Fruit fly (Drosophila melanogaster) whole organism, embryonic: ENCODE data around the gene CG43797.
A peak's percentile ranks its signal among the peaks of the same experiment; 100 is the strongest.

Source experiments
- Bgb ChIP-seq: fragments of 200-800 bp; sonication (Bioruptor generic); IDR thresholded peaks from 2 replicates; pipeline ENCODE4 v1.3.6; 2022; ENCODE audit warnings: missing biosample characterization, missing genetic modification characterization; ENCODE audit not compliant: partially characterized antibody
- Blimp-1 ChIP-seq: fragments of 200-800 bp; sonication (Bioruptor generic); optimal IDR thresholded peaks from 3 replicates; lab custom pipeline; 2018; ENCODE audit warnings: missing biosample characterization, missing genetic modification characterization, mild to moderate bottlenecking, moderate library complexity, missing genetic modification reagents
- C15 ChIP-seq: fragments of 200-800 bp; sonication (Bioruptor generic); IDR thresholded peaks from 3 replicates; pipeline ENCODE4 v1.3.6; 2022; ENCODE audit warnings: missing biosample characterization, missing genetic modification characterization
- CG10565 ChIP-seq: fragments of 200-800 bp; sonication (Bioruptor generic); optimal IDR thresholded peaks from 3 replicates; lab custom pipeline; 2016; ENCODE audit warnings: missing biosample characterization, mild to moderate bottlenecking, missing genetic modification characterization
- CG10959 ChIP-seq: fragments of 200-800 bp; sonication (Bioruptor generic); IDR thresholded peaks from 2 replicates; pipeline ENCODE4 v1.3.6; 2022; ENCODE audit warnings: missing biosample characterization, missing genetic modification characterization
- CG11247 ChIP-seq: fragments of 200-800 bp; sonication (Bioruptor generic); IDR thresholded peaks from 2 replicates; pipeline ENCODE4 v1.3.6; 2022; ENCODE audit warnings: missing biosample characterization, missing genetic modification characterization
- CG11504 ChIP-seq: fragments of 200-800 bp; sonication (Bioruptor generic); optimal IDR thresholded peaks from 3 replicates; lab custom pipeline; 2019; ENCODE audit warnings: missing biosample characterization, mild to moderate bottlenecking, missing genetic modification characterization, moderate library complexity
- CG12104 ChIP-seq: fragments of 200-800 bp; sonication (Bioruptor generic); optimal IDR thresholded peaks from 3 replicates; lab custom pipeline; 2016; ENCODE audit warnings: missing biosample characterization, missing genetic modification characterization
- CG14014 ChIP-seq: fragments of 200-800 bp; sonication (Bioruptor generic); IDR thresholded peaks from 2 replicates; pipeline ENCODE4 v1.3.6; 2022; ENCODE audit warnings: missing biosample characterization, missing genetic modification characterization
- CG14710 ChIP-seq: fragments of 200-800 bp; sonication (Bioruptor generic); optimal IDR thresholded peaks from 3 replicates; lab custom pipeline; 2019; ENCODE audit warnings: missing biosample characterization, mild to moderate bottlenecking, missing genetic modification characterization, moderate library complexity
- CG17361 ChIP-seq: fragments of 200-800 bp; sonication (Bioruptor generic); IDR thresholded peaks from 3 replicates; pipeline ENCODE4 v1.3.6; 2022; ENCODE audit warnings: missing biosample characterization, missing genetic modification characterization
- CG2199 ChIP-seq: fragments of 200-800 bp; sonication (Bioruptor generic); IDR thresholded peaks from 3 replicates; pipeline ENCODE4 v1.3.6; 2022; ENCODE audit warnings: missing biosample characterization, missing genetic modification characterization
- CG2202 ChIP-seq: fragments of 200-800 bp; sonication (Bioruptor generic); optimal IDR thresholded peaks from 2 replicates; lab custom pipeline; 2018; ENCODE audit warnings: missing biosample characterization, mild to moderate bottlenecking, missing genetic modification characterization
- CG2712 ChIP-seq: fragments of 200-800 bp; optimal IDR thresholded peaks from 3 replicates; lab custom pipeline; 2019; ENCODE audit warnings: missing biosample characterization, mild to moderate bottlenecking, missing genetic modification characterization, moderate library complexity
- CG32767 ChIP-seq: fragments of 200-800 bp; sonication (Bioruptor generic); IDR thresholded peaks from 2 replicates; pipeline ENCODE4 v1.3.6; 2022; ENCODE audit warnings: missing biosample characterization, missing genetic modification characterization
- CG4360 ChIP-seq: fragments of 200-800 bp; sonication (Bioruptor generic); IDR thresholded peaks from 2 replicates; pipeline ENCODE4 v1.3.6; 2022; ENCODE audit warnings: missing biosample characterization, missing genetic modification characterization
- CG6683 ChIP-seq: fragments of 200-800 bp; sonication (Bioruptor generic); optimal IDR thresholded peaks from 2 replicates; lab custom pipeline; 2017; ENCODE audit warnings: missing biosample characterization, mild to moderate bottlenecking, missing genetic modification characterization, missing genetic modification reagents
- CG8944 ChIP-seq: fragments of 200-800 bp; sonication (Bioruptor generic); optimal IDR thresholded peaks from 3 replicates; lab custom pipeline; 2016; ENCODE audit warnings: missing biosample characterization, missing genetic modification characterization
- CG9932 ChIP-seq: fragments of 200-800 bp; sonication (Bioruptor generic); IDR thresholded peaks from 2 replicates; pipeline ENCODE4 v1.3.6; 2022; ENCODE audit warnings: missing biosample characterization, missing genetic modification characterization
- CTCF ChIP-seq: fragments of 200-800 bp; sonication (Bioruptor generic); optimal IDR thresholded peaks from 2 replicates; lab custom pipeline; 2017; ENCODE audit warnings: missing biosample characterization, mild to moderate bottlenecking, missing genetic modification characterization, moderate library complexity
- Chrac-16 ChIP-seq: fragments of 200-800 bp; sonication (Bioruptor generic); optimal IDR thresholded peaks from 3 replicates; lab custom pipeline; 2016; ENCODE audit warnings: missing biosample characterization, missing genetic modification characterization
- D19A ChIP-seq: fragments of 200-800 bp; optimal IDR thresholded peaks from 3 replicates; lab custom pipeline; 2019; ENCODE audit warnings: missing biosample characterization, mild to moderate bottlenecking, missing genetic modification characterization, moderate library complexity
- D19B ChIP-seq: fragments of 200-800 bp; sonication (Bioruptor generic); optimal IDR thresholded peaks from 2 replicates; lab custom pipeline; 2017; ENCODE audit warnings: missing biosample characterization, mild to moderate bottlenecking, missing genetic modification characterization
- Dip3 ChIP-seq: fragments of 200-800 bp; sonication (Bioruptor generic); optimal IDR thresholded peaks from 3 replicates; lab custom pipeline; 2016; ENCODE audit warnings: missing biosample characterization, missing genetic modification characterization
- Hand ChIP-seq: fragments of 200-800 bp; sonication (Bioruptor generic); optimal IDR thresholded peaks from 2 replicates; lab custom pipeline; 2017; ENCODE audit warnings: mild to moderate bottlenecking, missing biosample characterization, missing genetic modification reagents, missing genetic modification characterization
- Lpt ChIP-seq: fragments of >200 bp; optimal IDR thresholded peaks from 2 replicates; lab custom pipeline; 2018; ENCODE audit warnings: missing biosample characterization, missing genetic modification characterization
- Max ChIP-seq: fragments of 200-800 bp; sonication (Bioruptor generic); optimal IDR thresholded peaks from 2 replicates; lab custom pipeline; 2016; ENCODE audit warnings: missing biosample characterization, mild to moderate bottlenecking, missing genetic modification characterization
- Nf-YB ChIP-seq: fragments of 200-800 bp; sonication (Bioruptor generic); optimal IDR thresholded peaks from 3 replicates; lab custom pipeline; 2019; ENCODE audit warnings: missing biosample characterization, mild to moderate bottlenecking, missing genetic modification characterization, moderate library complexity
- Opbp ChIP-seq: fragments of 200-800 bp; sonication (Bioruptor generic); IDR thresholded peaks from 3 replicates; pipeline ENCODE4 v1.3.6; 2022; ENCODE audit warnings: missing biosample characterization, missing genetic modification characterization; ENCODE audit not compliant: partially characterized antibody
- Six4 ChIP-seq: fragments of 200-800 bp; sonication (Bioruptor generic); optimal IDR thresholded peaks from 2 replicates; lab custom pipeline; 2016; ENCODE audit warnings: missing biosample characterization, missing genetic modification characterization
- Sox102F ChIP-seq: fragments of 200-800 bp; sonication (Bioruptor generic); optimal IDR thresholded peaks from 2 replicates; lab custom pipeline; 2018; ENCODE audit warnings: missing biosample characterization, mild to moderate bottlenecking, missing genetic modification characterization, moderate library complexity
- Trl ChIP-seq, 3 experiments: fragments of >200 bp in 2 of 3; fragments of 200-800 bp in 1 of 3; sonication (Bioruptor generic) in 1 of 3; optimal IDR thresholded peaks; 2 replicates in 1 of 3; 3 replicates in 2 of 3; lab custom pipeline; 2016 to 2017; ENCODE audit warnings: missing biosample characterization in 1 of 3, missing genetic modification characterization in 1 of 3
- bsh ChIP-seq, 2 experiments: fragments of 200-800 bp; sonication (Bioruptor generic); optimal IDR thresholded peaks; 2 replicates each; lab custom pipeline; 2017 to 2018; ENCODE audit warnings: mild to moderate bottlenecking in 2 of 2, missing biosample characterization in 2 of 2, missing genetic modification characterization in 2 of 2, moderate library complexity in 1 of 2
- chinmo ChIP-seq: fragments of 200-800 bp; sonication (Bioruptor generic); IDR thresholded peaks from 4 replicates; pipeline ENCODE4 v1.3.6; 2022; ENCODE audit warnings: missing biosample characterization, missing genetic modification characterization; ENCODE audit not compliant: partially characterized antibody
- dimm ChIP-seq: fragments of 200-800 bp; sonication (Bioruptor generic); IDR thresholded peaks from 2 replicates; pipeline ENCODE4 v1.3.6; 2022; ENCODE audit warnings: missing biosample characterization, missing genetic modification characterization
- dpn ChIP-seq, 2 experiments: fragments of 200-800 bp; sonication (Bioruptor generic); optimal IDR thresholded peaks; 3 replicates each; lab custom pipeline; 2016; ENCODE audit warnings: missing biosample characterization in 2 of 2, missing genetic modification characterization in 2 of 2
- fu2 ChIP-seq: fragments of 200-800 bp; sonication (Bioruptor generic); optimal IDR thresholded peaks from 2 replicates; lab custom pipeline; 2016; ENCODE audit warnings: missing biosample characterization, missing genetic modification characterization
- ind ChIP-seq: fragments of 200-800 bp; sonication (Bioruptor generic); optimal IDR thresholded peaks from 3 replicates; lab custom pipeline; 2016; ENCODE audit warnings: missing biosample characterization, missing genetic modification characterization
- ken ChIP-seq: fragments of 200-800 bp; sonication (Bioruptor generic); IDR thresholded peaks from 3 replicates; pipeline ENCODE4 v1.3.6; 2022; ENCODE audit warnings: missing biosample characterization, missing genetic modification characterization
- nmo ChIP-seq: fragments of 200-800 bp; sonication (Bioruptor generic); optimal IDR thresholded peaks from 2 replicates; lab custom pipeline; 2018; ENCODE audit warnings: missing biosample characterization, mild to moderate bottlenecking, missing genetic modification characterization, moderate library complexity
- odd ChIP-seq: fragments of 200-800 bp; sonication (Bioruptor generic); optimal IDR thresholded peaks from 2 replicates; lab custom pipeline; 2017; ENCODE audit warnings: missing biosample characterization, mild to moderate bottlenecking, missing genetic modification characterization
- onecut ChIP-seq: fragments of 200-800 bp; sonication (Bioruptor generic); IDR thresholded peaks from 2 replicates; pipeline ENCODE4 v1.3.6; 2022; ENCODE audit warnings: missing biosample characterization, missing genetic modification characterization
- phol ChIP-seq: fragments of 200-800 bp; sonication (Bioruptor generic); optimal IDR thresholded peaks from 3 replicates; lab custom pipeline; 2018; ENCODE audit warnings: missing biosample characterization, mild to moderate bottlenecking, missing genetic modification characterization, moderate library complexity
- sens ChIP-seq: fragments of 200-800 bp; sonication (Bioruptor generic); peaks from one replicate; lab custom pipeline; 2016; ENCODE audit warnings: missing biosample characterization, missing genetic modification characterization
- sens-2 ChIP-seq: fragments of 200-800 bp; sonication (Bioruptor generic); IDR thresholded peaks from 2 replicates; pipeline ENCODE4 v1.3.6; 2022; ENCODE audit warnings: missing biosample characterization, missing genetic modification characterization
- slp2 ChIP-seq: fragments of 200-800 bp; sonication (Bioruptor generic); optimal IDR thresholded peaks from 2 replicates; lab custom pipeline; 2016; ENCODE audit warnings: missing biosample characterization, missing genetic modification characterization
- ssp ChIP-seq: fragments of 200-800 bp; sonication (Bioruptor generic); IDR thresholded peaks from 2 replicates; pipeline ENCODE4 v1.3.6; 2022; ENCODE audit warnings: missing biosample characterization, missing genetic modification characterization
- stwl ChIP-seq: fragments of 200-800 bp; sonication (Bioruptor generic); optimal IDR thresholded peaks from 3 replicates; lab custom pipeline; 2018; ENCODE audit warnings: missing biosample characterization, mild to moderate bottlenecking, missing genetic modification characterization, moderate library complexity
- tna ChIP-seq: fragments of 200-800 bp; sonication (Bioruptor generic); IDR thresholded peaks from 2 replicates; pipeline ENCODE4 v1.3.6; 2022; ENCODE audit warnings: missing biosample characterization, missing genetic modification characterization; ENCODE audit not compliant: partially characterized antibody

The CG43797 gene

dm6 chr2L:4043052-4043451, 43.2 kb downstream of the CG43797 start (continued):
- TF ChIP-seq nmo (GFP tag; lab: Kevin White, UChicago) (peak; percentile 20), CG11504 (tag; lab: Kevin White, UChicago) (peak; percentile 22), CG14710 (peak; percentile 15), odd (GFP tag; lab: Kevin White, UChicago) (no peak), bsh (GFP tag; optimal IDR thresholded peaks at IDR 0.05; lab: Kevin White, UChicago) (peak in 1 of 2 experiments; percentile 53), tna (no peak), CG8944 (GFP tag; lab: Kevin White, UChicago) (no peak), CG17361 (0 out of 3 replicates have a peak, but pooled peaks have one; percentile 27), CG2712 (peak; percentile 24), C15 (GFP tag; lab: Robert Waterston, UW) (no peak)
- TF ChIP-seq, all 482 proteins: peak for 30

- 0 out of 2 replicates have a peak, but pooled peaks have one; percentile 47 for TF ChIP-seq CG4360 (GFP tag; lab: Robert Waterston, UW)
- TF ChIP-seq dpn (GFP tag; optimal IDR thresholded peaks at IDR 0.05; lab: Kevin White, UChicago) = peak; percentile 34 to 49
- no peak for TF ChIP-seq Dip3 (GFP tag; lab: Kevin White, UChicago)
- TF ChIP-seq stwl (tag; lab: Kevin White, UChicago) = peak; percentile 5
- TF ChIP-seq ind (GFP tag; lab: Kevin White, UChicago) = peak; percentile 17
- no peak for TF ChIP-seq fu2 (GFP tag; lab: Kevin White, UChicago)
- TF ChIP-seq Opbp (GFP tag; lab: Robert Waterston, UW) = no peak
- no peak for TF ChIP-seq CTCF
- peak; percentile 75 for TF ChIP-seq Sox102F (GFP tag; lab: Kevin White, UChicago)
- peak; percentile 66 for TF ChIP-seq CG10959 (GFP tag; lab: Robert Waterston, UW)
- TF ChIP-seq slp2 (GFP tag; lab: Kevin White, UChicago) = peak; percentile 25
- TF ChIP-seq Trl (optimal IDR thresholded peaks at IDR 0.05; lab: Kevin White, UChicago) = no peak
- peak; percentile 34 for TF ChIP-seq Trl (GFP tag; optimal IDR thresholded peaks at IDR 0.05; lab: Kevin White, UChicago)
- TF ChIP-seq CG32767 (GFP tag; lab: Robert Waterston, UW) = no peak
- TF ChIP-seq ssp (GFP tag; lab: Robert Waterston, UW) = peak; percentile 52
- TF ChIP-seq onecut = peak; percentile 53
- TF ChIP-seq CG12104 = peak; percentile 31
- no peak for TF ChIP-seq D19B
- TF ChIP-seq Hand (GFP tag; lab: Kevin White, UChicago) = no peak
- TF ChIP-seq Bgb (GFP tag; lab: Robert Waterston, UW) = no peak
- TF ChIP-seq Lpt = no peak
- peak; percentile 45; the same call in 1 of the 3 replicates for TF ChIP-seq ken (GFP tag; lab: Robert Waterston, UW)
- peak; percentile 18 for TF ChIP-seq Max
- no peak for TF ChIP-seq CG9932 (GFP tag; lab: Robert Waterston, UW)
- peak; percentile 38 for TF ChIP-seq Nf-YB (GFP tag; lab: Kevin White, UChicago)
- TF ChIP-seq CG2202 = peak; percentile 80
- peak; percentile 66 for TF ChIP-seq Chrac-16 (GFP tag; lab: Kevin White, UChicago)
- peak; percentile 97 for TF ChIP-seq sens (GFP tag; lab: Kevin White, UChicago)
- TF ChIP-seq CG11247 (GFP tag; lab: Robert Waterston, UW) = no peak
- peak; percentile 31; the same call in 1 of the 2 replicates for TF ChIP-seq sens-2
- no peak for TF ChIP-seq CG14014
- no peak for TF ChIP-seq chinmo (GFP tag; lab: Robert Waterston, UW)
- peak; percentile 77 for TF ChIP-seq phol (tag; lab: Kevin White, UChicago)
- TF ChIP-seq Six4 (GFP tag; lab: Kevin White, UChicago) = peak; percentile 26
- TF ChIP-seq Blimp-1 = peak; percentile 80
- TF ChIP-seq D19A (tag; lab: Kevin White, UChicago) = peak; percentile 66
- TF ChIP-seq CG10565 (GFP tag; lab: Kevin White, UChicago) = no peak
- no peak for TF ChIP-seq CG6683
- no peak for TF ChIP-seq CG2199 (GFP tag; lab: Robert Waterston, UW)
- TF ChIP-seq dimm = no peak
These were observed 45.5 kb downstream of the CG43797 start for dm6 chr2L:4045185-4045814.
